Worm (Caenorhabditis elegans): Measurements from ENCODE around the gene grd-13.
"Not testable (repeated sequence)": the region's sequence is repeated elsewhere in the genome, so short reads cannot be mapped to it uniquely, and the experiment has no call there.

The grd-13 gene

DNA sequence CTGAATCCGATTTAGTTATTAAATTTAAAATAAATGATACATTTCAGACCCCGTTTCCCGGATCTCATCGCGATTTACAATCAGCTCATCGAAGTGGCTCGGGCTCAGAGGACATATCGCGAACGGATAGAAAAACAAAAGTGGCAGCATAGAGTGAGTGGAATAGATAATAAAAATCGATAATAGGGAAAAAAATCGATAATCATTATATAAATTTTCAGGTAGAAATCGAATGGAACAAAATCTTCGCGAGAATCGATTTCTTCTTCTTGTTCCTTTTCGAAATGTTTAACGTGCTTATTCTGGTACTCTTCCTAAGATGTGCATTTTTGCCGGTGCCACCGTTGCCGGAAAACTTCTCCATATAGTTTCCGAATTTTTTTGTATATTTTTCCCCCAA lies 19.4 kb upstream of the grd-13 start:
- TF ChIP-seq ceh-13 (GFP tag; optimal IDR thresholded peaks at IDR 0.05): no peak
- TF ChIP-seq tbx-37 (GFP tag; conservative IDR thresholded peaks at IDR 0.05): no peak
- TF ChIP-seq sea-1 (GFP tag; conservative IDR thresholded peaks at IDR 0.05): no peak
- TF ChIP-seq hmg-4 (GFP tag; optimal IDR thresholded peaks at IDR 0.05): no peak
- no peak for TF ChIP-seq hmbx-1 (tag; optimal IDR thresholded peaks at IDR 0.05)
- no peak for TF ChIP-seq aly-1 (tag; optimal IDR thresholded peaks at IDR 0.05)
- no peak for TF ChIP-seq tra-4 (tag; optimal IDR thresholded peaks at IDR 0.05)
- TF ChIP-seq F13C5.2 (tag; optimal IDR thresholded peaks at IDR 0.05): no peak
- no peak for TF ChIP-seq pes-1 (GFP tag; IDR thresholded peaks at IDR 0.05)
- no peak for TF ChIP-seq flt-1 (GFP tag; IDR thresholded peaks at IDR 0.05)
- TF ChIP-seq hnd-1 (tag; optimal IDR thresholded peaks at IDR 0.05): no peak
- no peak for TF ChIP-seq ceh-36 (tag; optimal IDR thresholded peaks at IDR 0.05)
- TF ChIP-seq B0310.2 (tag; optimal IDR thresholded peaks at IDR 0.05): no peak
- no peak for TF ChIP-seq ama-1 (optimal IDR thresholded peaks at IDR 0.05)
- TF ChIP-seq tbx-11 (GFP tag; IDR thresholded peaks at IDR 0.05): no peak
- no peak for TF ChIP-seq ets-7 (tag; optimal IDR thresholded peaks at IDR 0.05)
- TF ChIP-seq scrt-1 (GFP tag; IDR thresholded peaks at IDR 0.05): no peak

DNA sequence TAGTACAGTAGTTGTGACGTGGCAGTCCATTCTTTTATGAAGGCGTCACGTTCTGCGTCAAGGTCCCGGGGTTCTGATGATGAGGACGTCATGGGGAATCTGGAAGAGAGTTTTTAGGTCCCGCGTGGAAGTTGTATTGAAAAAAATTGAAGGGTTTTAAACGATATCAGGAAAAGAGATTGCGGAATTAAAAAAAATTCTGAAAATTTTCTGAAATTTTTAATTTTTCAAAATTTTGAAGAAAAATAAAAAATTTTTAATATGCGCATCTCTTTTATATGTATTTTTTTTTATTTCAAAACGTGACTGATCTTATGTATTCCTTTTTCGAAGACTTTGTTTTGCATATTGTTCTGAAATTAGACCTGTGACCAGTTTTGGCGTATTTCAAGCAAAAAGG lies 15.6 kb upstream of the grd-13 start, which contains the start of gene C04C3.6:
TSS of gene C04C3.6 (minus strand) at position 101 of the 400 bp plus-strand sequence.
- TF ChIP-seq ceh-36 (tag; optimal IDR thresholded peaks at IDR 0.05) (no peak), hmg-4 (GFP tag; optimal IDR thresholded peaks at IDR 0.05) (no peak), sea-1 (GFP tag; conservative IDR thresholded peaks at IDR 0.05) (no peak), scrt-1 (GFP tag; IDR thresholded peaks at IDR 0.05) (no peak)

DNA sequence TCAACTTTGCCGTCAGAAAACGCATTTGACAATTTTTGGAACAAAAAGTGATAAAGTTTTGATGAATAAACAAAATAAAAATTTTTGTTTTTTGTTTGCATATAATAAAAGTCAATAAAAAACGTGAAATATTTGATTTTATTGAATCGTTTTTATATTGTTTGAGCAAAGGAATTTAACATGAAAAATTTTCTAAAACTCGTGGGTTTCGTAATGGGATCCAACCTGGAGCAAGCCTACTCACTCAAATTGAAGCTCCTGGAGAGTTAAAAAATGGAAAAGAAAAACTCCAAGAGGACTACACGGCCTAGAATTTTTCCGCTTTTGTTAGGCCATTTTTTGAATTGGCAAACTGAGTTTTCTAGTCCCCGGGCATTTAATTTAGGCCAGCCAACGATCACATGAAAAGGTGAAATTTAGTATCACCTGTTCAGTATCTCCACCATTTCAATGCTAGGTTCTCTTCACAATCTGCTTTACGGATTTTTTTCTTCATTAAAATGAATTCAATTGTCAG lies 9.6 kb upstream of the grd-13 start, which contains the start of the genes C04C3.9 and srz-60:
TSS of gene C04C3.9 (minus strand) at position 101 of the 517 bp plus-strand sequence.
TSS of gene srz-60 (plus strand) at position 467 of the 517 bp plus-strand sequence.
- TF ChIP-seq tra-4 (tag; optimal IDR thresholded peaks at IDR 0.05) (no peak), ama-1 (optimal IDR thresholded peaks at IDR 0.05) (no peak), hmg-4 (GFP tag; optimal IDR thresholded peaks at IDR 0.05) (no peak), hmbx-1 (tag; optimal IDR thresholded peaks at IDR 0.05) (no peak), sea-1 (GFP tag; conservative IDR thresholded peaks at IDR 0.05) (no peak), hnd-1 (tag; optimal IDR thresholded peaks at IDR 0.05) (no peak), B0310.2 (tag; optimal IDR thresholded peaks at IDR 0.05) (no peak)

DNA sequence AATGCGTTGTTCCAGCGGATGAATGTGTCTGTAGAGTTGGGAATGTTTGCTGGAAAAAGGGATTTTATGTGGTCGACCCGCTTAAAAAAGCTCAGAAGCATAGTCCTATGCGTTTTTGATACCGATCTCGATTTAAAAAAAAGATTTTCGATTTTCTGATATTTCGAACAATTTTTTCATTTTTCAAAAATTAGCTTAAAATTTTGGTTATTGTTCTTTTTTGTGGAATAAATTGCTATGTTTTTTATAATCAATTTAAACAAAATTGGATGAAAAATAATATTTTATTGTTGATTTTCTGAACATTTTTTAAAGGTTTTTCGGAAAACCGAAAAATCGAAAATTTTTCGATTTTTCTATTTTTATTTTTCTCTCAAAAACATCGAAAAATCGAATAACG lies 4.7 kb upstream of the grd-13 start, which contains the start of gene C04C3.7:
TSS of gene C04C3.7 (minus strand) at position 101 of the 400 bp plus-strand sequence.
- not testable (repeated sequence) for TF ChIP-seq ama-1 (optimal IDR thresholded peaks at IDR 0.05); F13C5.2 (tag; optimal IDR thresholded peaks at IDR 0.05); aly-1 (tag; optimal IDR thresholded peaks at IDR 0.05)

DNA sequence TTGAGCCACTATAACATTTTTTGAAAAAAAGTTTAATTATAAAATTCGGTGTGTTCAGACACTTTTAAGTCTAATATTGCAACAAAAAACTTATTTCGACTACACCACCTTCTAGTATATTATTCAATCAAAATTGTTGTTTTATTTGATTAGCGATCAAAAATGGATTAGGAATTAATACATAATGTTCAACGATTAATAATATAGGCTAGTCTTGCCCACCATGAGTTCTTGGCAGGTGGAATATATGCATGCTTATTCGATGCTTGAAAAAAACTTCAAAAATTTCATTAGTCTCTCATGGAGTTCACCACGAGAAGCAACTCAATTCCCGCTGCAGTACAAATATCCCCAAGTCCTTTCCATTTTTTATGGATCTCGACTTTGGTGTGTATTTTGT lies 2.1 kb upstream of the grd-13 start, which contains the start of gene srz-32:
TSS of gene srz-32 (plus strand) at position 301 of the 400 bp plus-strand sequence.
- no peak for TF ChIP-seq aly-1 (tag; optimal IDR thresholded peaks at IDR 0.05)
- TF ChIP-seq ceh-13 (GFP tag; optimal IDR thresholded peaks at IDR 0.05): no peak
- no peak for TF ChIP-seq scrt-1 (GFP tag; IDR thresholded peaks at IDR 0.05)
- no peak for TF ChIP-seq F13C5.2 (tag; optimal IDR thresholded peaks at IDR 0.05)
- no peak for TF ChIP-seq flt-1 (GFP tag; IDR thresholded peaks at IDR 0.05)
- TF ChIP-seq ama-1 (optimal IDR thresholded peaks at IDR 0.05): no peak
- TF ChIP-seq tbx-37 (GFP tag; conservative IDR thresholded peaks at IDR 0.05): no peak
- TF ChIP-seq sea-1 (GFP tag; conservative IDR thresholded peaks at IDR 0.05): no peak
- no peak for TF ChIP-seq hmbx-1 (tag; optimal IDR thresholded peaks at IDR 0.05)
- TF ChIP-seq ceh-36 (tag; optimal IDR thresholded peaks at IDR 0.05): no peak

DNA sequence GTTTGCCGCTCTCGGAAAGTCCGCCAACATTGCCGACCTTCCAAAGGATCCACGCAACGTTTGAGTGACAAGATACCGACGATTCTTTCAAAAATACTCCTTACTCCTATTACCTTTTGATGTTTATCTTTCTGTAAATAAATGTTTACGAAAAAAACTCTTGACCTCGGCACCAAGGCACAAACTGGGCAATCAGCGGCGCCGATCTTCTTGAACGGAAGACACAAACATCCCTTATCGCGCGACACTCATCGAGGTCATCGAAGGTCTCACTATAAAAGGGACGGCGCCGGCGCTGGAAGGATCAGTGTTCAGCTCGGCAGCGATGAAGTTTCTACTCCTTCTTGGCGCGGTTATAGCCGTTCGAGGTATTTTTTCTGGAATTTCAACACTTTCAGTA lies 1.2 kb downstream of the grd-13 start, which contains the start of gene grd-3:
TSS of gene grd-3 (plus strand) at position 302 of the 400 bp plus-strand sequence.
- TF ChIP-seq pes-1 (GFP tag; IDR thresholded peaks at IDR 0.05): no peak
- TF ChIP-seq aly-1 (tag; optimal IDR thresholded peaks at IDR 0.05): no peak
- no peak for TF ChIP-seq hmbx-1 (tag; optimal IDR thresholded peaks at IDR 0.05)
- TF ChIP-seq ceh-13 (GFP tag; optimal IDR thresholded peaks at IDR 0.05): no peak
- TF ChIP-seq hmg-4 (GFP tag; optimal IDR thresholded peaks at IDR 0.05): no peak
- TF ChIP-seq F13C5.2 (tag; optimal IDR thresholded peaks at IDR 0.05): no peak
- TF ChIP-seq sea-1 (GFP tag; conservative IDR thresholded peaks at IDR 0.05): no peak

DNA sequence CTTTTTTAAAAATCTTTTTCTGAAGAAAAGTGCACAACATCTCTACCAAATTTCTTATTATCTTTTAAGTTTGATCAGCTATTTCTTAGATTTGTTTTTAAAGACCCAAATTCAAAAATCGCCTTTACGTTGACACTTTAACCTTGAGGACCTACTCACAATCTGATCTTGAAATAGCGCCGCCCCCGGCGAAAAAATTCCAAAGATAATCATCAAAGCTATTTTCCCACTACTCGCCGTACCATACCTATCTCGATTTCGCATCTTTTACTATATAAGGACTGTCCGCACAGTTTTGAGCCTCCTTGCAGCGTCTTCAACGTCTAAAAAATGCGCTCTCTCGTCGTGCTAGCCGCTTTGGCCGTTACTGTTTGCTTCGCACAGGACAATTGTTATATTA lies 2.7 kb downstream of the grd-13 start, which contains the start of gene grd-10:
TSS of gene grd-10 (plus strand) at position 208 of the 400 bp plus-strand sequence.
- no peak for TF ChIP-seq aly-1 (tag; optimal IDR thresholded peaks at IDR 0.05)
- no peak for TF ChIP-seq tbx-11 (GFP tag; IDR thresholded peaks at IDR 0.05)
- no peak for TF ChIP-seq B0310.2 (tag; optimal IDR thresholded peaks at IDR 0.05)
- no peak for TF ChIP-seq ceh-36 (tag; optimal IDR thresholded peaks at IDR 0.05)
- no peak for TF ChIP-seq ama-1 (optimal IDR thresholded peaks at IDR 0.05)
- TF ChIP-seq pes-1 (GFP tag; IDR thresholded peaks at IDR 0.05): no peak
- no peak for TF ChIP-seq hmg-4 (GFP tag; optimal IDR thresholded peaks at IDR 0.05)
- no peak for TF ChIP-seq F13C5.2 (tag; optimal IDR thresholded peaks at IDR 0.05)
- TF ChIP-seq sea-1 (GFP tag; conservative IDR thresholded peaks at IDR 0.05): no peak
- no peak for TF ChIP-seq hmbx-1 (tag; optimal IDR thresholded peaks at IDR 0.05)
- TF ChIP-seq ets-7 (tag; optimal IDR thresholded peaks at IDR 0.05): no peak
- TF ChIP-seq flt-1 (GFP tag; IDR thresholded peaks at IDR 0.05): no peak
- no peak for TF ChIP-seq hnd-1 (tag; optimal IDR thresholded peaks at IDR 0.05)
- no peak for TF ChIP-seq ceh-13 (GFP tag; optimal IDR thresholded peaks at IDR 0.05)
- no peak for TF ChIP-seq tbx-37 (GFP tag; conservative IDR thresholded peaks at IDR 0.05)
- no peak for TF ChIP-seq scrt-1 (GFP tag; IDR thresholded peaks at IDR 0.05)
- TF ChIP-seq tra-4 (tag; optimal IDR thresholded peaks at IDR 0.05): no peak

DNA sequence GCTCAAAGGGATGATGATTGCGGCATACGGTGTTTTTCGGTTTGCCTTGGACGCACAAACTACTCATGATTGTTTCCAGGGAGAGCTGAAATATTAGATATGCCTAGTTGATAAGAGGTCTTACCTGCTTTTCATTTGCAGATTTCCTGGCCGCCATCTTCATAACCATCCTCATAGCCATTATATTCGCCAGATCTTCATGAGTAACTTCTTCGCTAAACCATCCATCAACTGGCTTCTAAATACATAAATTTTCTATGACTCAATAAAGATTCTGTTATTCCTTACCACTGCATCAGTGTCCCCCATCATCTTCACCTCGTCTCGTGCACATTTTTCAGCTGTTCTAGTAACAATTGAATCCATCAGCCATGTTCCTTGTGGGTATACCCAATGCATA lies 4.4 kb downstream of the grd-13 start:
- no peak for TF ChIP-seq scrt-1 (GFP tag; IDR thresholded peaks at IDR 0.05)
- no peak for TF ChIP-seq hnd-1 (tag; optimal IDR thresholded peaks at IDR 0.05)
- TF ChIP-seq ceh-36 (tag; optimal IDR thresholded peaks at IDR 0.05): no peak

Data from whole organism, early embryonic.